Worm (Caenorhabditis elegans) whole organism, L4/young adult: ENCODE results near the gene F13E9.16.

Experiments
- dao-5 ChIP-seq: sonication (generic microtip); optimal IDR thresholded peaks from 2 replicates; lab custom pipeline; 2016; ENCODE audit warnings: missing genotype, missing genetic modification characterization, moderate library complexity, missing compliant biosample characterization
- him-1 ChIP-seq: sonication (generic microtip); optimal IDR thresholded peaks from 2 replicates; lab custom pipeline; 2016; ENCODE audit warnings: missing genotype, missing genetic modification reagents, missing genetic modification characterization, missing compliant biosample characterization

DNA sequence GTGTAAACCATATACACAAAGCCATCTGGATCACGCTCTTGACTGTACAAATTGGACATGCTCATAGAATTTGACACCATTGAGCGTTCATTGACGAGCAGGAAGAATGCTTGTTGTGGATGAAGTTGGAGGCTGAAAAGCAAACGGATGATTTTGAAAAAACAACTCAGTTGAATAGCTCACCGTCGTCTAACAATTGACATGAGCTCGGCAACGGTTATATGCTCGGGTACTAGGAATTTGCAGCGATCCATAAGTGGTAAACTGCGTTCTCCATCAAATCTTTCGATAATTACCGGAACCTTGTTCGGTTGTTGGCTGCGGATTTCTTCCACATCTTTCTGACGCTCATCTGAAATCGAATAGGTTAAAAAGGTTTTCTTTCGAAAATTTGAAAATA, 47.6 kb upstream of the F13E9.16 start:
- TF ChIP-seq him-1 (tag; lab: Kevin White, UChicago) (no peak), dao-5 (tag; lab: Kevin White, UChicago) (no peak)
